Worm (Caenorhabditis elegans): ENCODE data around the gene wdr-60.

DNA sequence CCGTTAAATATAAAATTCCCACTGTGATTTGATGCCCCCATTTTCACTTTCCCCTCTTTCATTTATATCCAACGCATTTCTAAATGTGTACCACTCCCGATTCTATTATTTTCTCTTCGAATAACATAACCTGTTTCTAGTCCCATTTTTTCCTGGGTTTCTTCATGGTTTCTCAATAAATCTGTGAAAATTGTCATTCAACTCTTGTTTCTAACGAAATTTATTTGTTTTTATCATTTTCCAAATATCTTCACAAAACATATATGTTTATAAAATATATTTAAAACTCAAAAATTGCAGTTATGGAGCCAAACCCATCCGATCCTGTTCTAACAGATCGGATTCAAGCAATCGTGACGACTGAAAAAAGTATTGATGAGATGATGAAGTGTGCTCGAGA, 33.9 kb downstream of the wdr-60 start, which contains the start of gene mdt-11:
- TF ChIP-seq efl-1 (GFP tag; optimal IDR thresholded peaks at IDR 0.05) (no peak), him-1 (tag; optimal IDR thresholded peaks at IDR 0.05) (no peak), snpc-1.1 (tag; optimal IDR thresholded peaks at IDR 0.05; ENCODE audit: insufficient read depth) (no peak), unc-62 (GFP tag; optimal IDR thresholded peaks at IDR 0.05) (no peak), snpc-4 (GFP tag; optimal IDR thresholded peaks at IDR 0.05) (no peak), snpc-4 (tag; optimal IDR thresholded peaks at IDR 0.05) (no peak), ceh-91 (GFP tag; IDR thresholded peaks at IDR 0.05) (no peak), pha-4 (tag; optimal IDR thresholded peaks at IDR 0.05) (no peak), F57A8.1 (GFP tag; optimal IDR thresholded peaks at IDR 0.05) (no peak), nhr-27 (tag; optimal IDR thresholded peaks at IDR 0.05) (no peak), nhr-120 (GFP tag; IDR thresholded peaks at IDR 0.05) (no peak), fkh-3 (tag; optimal IDR thresholded peaks at IDR 0.05) (no peak), die-1 (tag; optimal IDR thresholded peaks at IDR 0.05) (no peak)
